Fruit fly (Drosophila melanogaster) whole organism, embryonic: ENCODE data around the gene Ccz1.

Source experiments
- CG10431 ChIP-seq: fragments of 200-800 bp; sonication (Bioruptor generic); optimal IDR thresholded peaks from 3 replicates; lab custom pipeline; 2018; ENCODE audit warnings: missing biosample characterization, mild to moderate bottlenecking, missing genetic modification characterization
- CG11695 ChIP-seq: fragments of 200-800 bp; sonication (Bioruptor generic); IDR thresholded peaks from 3 replicates; pipeline ENCODE4 v1.3.6; 2022; ENCODE audit warnings: missing biosample characterization, missing genetic modification characterization
- CG12071 ChIP-seq: fragments of 200-800 bp; sonication (Bioruptor generic); optimal IDR thresholded peaks from 3 replicates; lab custom pipeline; 2018; ENCODE audit warnings: missing biosample characterization, mild to moderate bottlenecking, missing genetic modification characterization
- CG1233 ChIP-seq: fragments of 200-800 bp; sonication (Bioruptor generic); optimal IDR thresholded peaks from 4 replicates; lab custom pipeline; 2018; ENCODE audit warnings: missing biosample characterization, mild to moderate bottlenecking, missing genetic modification characterization
- CG12659 ChIP-seq: fragments of 200-800 bp; sonication (Bioruptor generic); optimal IDR thresholded peaks from 3 replicates; lab custom pipeline; 2017; ENCODE audit warnings: mild to moderate bottlenecking, missing biosample characterization, missing genetic modification reagents, missing genetic modification characterization
- CG13894 ChIP-seq: fragments of 200-800 bp; sonication (Bioruptor generic); optimal IDR thresholded peaks from 3 replicates; lab custom pipeline; 2018; ENCODE audit warnings: missing biosample characterization, mild to moderate bottlenecking, missing genetic modification characterization, moderate library complexity
- CG15011 ChIP-seq: fragments of 200-800 bp; sonication (Bioruptor generic); optimal IDR thresholded peaks from 3 replicates; lab custom pipeline; 2018; ENCODE audit warnings: missing biosample characterization, mild to moderate bottlenecking, missing genetic modification characterization
- CG15479 ChIP-seq: fragments of 200-800 bp; sonication (Bioruptor generic); optimal IDR thresholded peaks from 3 replicates; lab custom pipeline; 2019; ENCODE audit warnings: missing biosample characterization, mild to moderate bottlenecking, missing genetic modification characterization, moderate library complexity
- CG17802 ChIP-seq: fragments of 200-800 bp; sonication (Bioruptor generic); optimal IDR thresholded peaks from 2 replicates; lab custom pipeline; 2018; ENCODE audit warnings: missing biosample characterization, mild to moderate bottlenecking, missing genetic modification characterization, moderate library complexity
- CG18599 ChIP-seq: fragments of 200-800 bp; sonication (Bioruptor generic); optimal IDR thresholded peaks from 3 replicates; lab custom pipeline; 2017; ENCODE audit warnings: missing biosample characterization, missing genetic modification characterization, mild to moderate bottlenecking, moderate library complexity, missing genetic modification reagents
- CG3065 ChIP-seq: fragments of 200-800 bp; sonication (Bioruptor generic); optimal IDR thresholded peaks from 2 replicates; lab custom pipeline; 2016; ENCODE audit warnings: missing biosample characterization, missing genetic modification characterization
- CG3281 ChIP-seq: fragments of 200-800 bp; sonication (Bioruptor generic); optimal IDR thresholded peaks from 3 replicates; lab custom pipeline; 2017; ENCODE audit warnings: missing biosample characterization, mild to moderate bottlenecking, missing genetic modification characterization
- CG3407 ChIP-seq: fragments of 200-800 bp; sonication (Bioruptor generic); optimal IDR thresholded peaks from 2 replicates; lab custom pipeline; 2018; ENCODE audit warnings: missing biosample characterization, mild to moderate bottlenecking, missing genetic modification characterization
- CG3847 ChIP-seq: fragments of 200-800 bp; sonication (Bioruptor generic); IDR thresholded peaks from 2 replicates; pipeline ENCODE4 v1.3.6; 2022; ENCODE audit warnings: missing biosample characterization, missing genetic modification characterization
- CG6683 ChIP-seq: fragments of 200-800 bp; sonication (Bioruptor generic); optimal IDR thresholded peaks from 2 replicates; lab custom pipeline; 2017; ENCODE audit warnings: missing biosample characterization, mild to moderate bottlenecking, missing genetic modification characterization, missing genetic modification reagents
- CG6854 ChIP-seq: fragments of 200-800 bp; sonication (Bioruptor generic); optimal IDR thresholded peaks from 3 replicates; lab custom pipeline; 2017; ENCODE audit warnings: missing biosample characterization, mild to moderate bottlenecking, missing genetic modification characterization
- CG7556 ChIP-seq: fragments of 200-800 bp; sonication (Bioruptor generic); optimal IDR thresholded peaks from 2 replicates; lab custom pipeline; 2017; ENCODE audit warnings: missing biosample characterization, mild to moderate bottlenecking, missing genetic modification characterization
- CG7839 ChIP-seq: fragments of 200-800 bp; sonication (Bioruptor generic); optimal IDR thresholded peaks from 3 replicates; lab custom pipeline; 2018; ENCODE audit warnings: missing biosample characterization, mild to moderate bottlenecking, missing genetic modification characterization, moderate library complexity
- CG7963 ChIP-seq: fragments of 200-800 bp; sonication (Bioruptor generic); IDR thresholded peaks from 3 replicates; pipeline ENCODE4 v1.3.6; 2022; ENCODE audit warnings: missing biosample characterization, missing genetic modification characterization; ENCODE audit not compliant: partially characterized antibody
- CG7987 ChIP-seq: fragments of 200-800 bp; sonication (Bioruptor generic); optimal IDR thresholded peaks from 2 replicates; lab custom pipeline; 2018; ENCODE audit warnings: missing biosample characterization, mild to moderate bottlenecking, missing genetic modification characterization, moderate library complexity
- CG8290 ChIP-seq, 3 experiments: fragments of 200-800 bp; sonication (Bioruptor generic); optimal IDR thresholded peaks; 2 replicates each; lab custom pipeline; 2016 to 2019; ENCODE audit warnings: missing biosample characterization in 3 of 3, missing genetic modification characterization in 3 of 3, mild to moderate bottlenecking in 2 of 3, moderate library complexity in 1 of 3
- CG8478 ChIP-seq: fragments of >200 bp; optimal IDR thresholded peaks from 2 replicates; lab custom pipeline; 2018
- Ets65A ChIP-seq: fragments of 200-800 bp; sonication (Bioruptor generic); peaks from one replicate; lab custom pipeline; 2016; ENCODE audit warnings: missing biosample characterization, missing genetic modification characterization
- Fer2 ChIP-seq: fragments of 200-800 bp; sonication (Bioruptor generic); optimal IDR thresholded peaks from 2 replicates; lab custom pipeline; 2018; ENCODE audit warnings: missing biosample characterization, mild to moderate bottlenecking, missing genetic modification characterization, moderate library complexity
- Fer3 ChIP-seq: fragments of 200-800 bp; sonication (Bioruptor generic); optimal IDR thresholded peaks from 2 replicates; lab custom pipeline; 2018; ENCODE audit warnings: missing biosample characterization, mild to moderate bottlenecking, missing genetic modification characterization, moderate library complexity
- HHEX ChIP-seq: fragments of 200-800 bp; sonication (Bioruptor generic); optimal IDR thresholded peaks from 3 replicates; lab custom pipeline; 2017; ENCODE audit warnings: missing biosample characterization, mild to moderate bottlenecking, missing genetic modification characterization, missing genetic modification reagents
- Hmr ChIP-seq: fragments of 200-800 bp; sonication (Bioruptor generic); optimal IDR thresholded peaks from 3 replicates; lab custom pipeline; 2017; ENCODE audit warnings: mild to moderate bottlenecking, missing biosample characterization, missing genetic modification reagents, missing genetic modification characterization
- Med ChIP-seq: fragments of 200-800 bp; sonication (Bioruptor generic); peaks from one replicate; lab custom pipeline; 2016; ENCODE audit warnings: missing biosample characterization, missing genetic modification characterization, mild to moderate bottlenecking, inconsistent platforms, moderate library complexity
- Neu2 ChIP-seq: fragments of 200-800 bp; sonication (Bioruptor generic); optimal IDR thresholded peaks from 3 replicates; lab custom pipeline; 2016; ENCODE audit warnings: missing biosample characterization, missing genetic modification characterization, borderline replicate concordance
- NfI ChIP-seq: fragments of 200-800 bp; sonication (Bioruptor generic); optimal IDR thresholded peaks from 3 replicates; lab custom pipeline; 2018; ENCODE audit warnings: missing biosample characterization, mild to moderate bottlenecking, missing genetic modification characterization, moderate library complexity
- Oaz ChIP-seq: fragments of 200-800 bp; sonication (Bioruptor generic); IDR thresholded peaks from 2 replicates; pipeline ENCODE4 v1.3.6; 2022; ENCODE audit warnings: missing biosample characterization, missing genetic modification characterization
- Trl ChIP-seq, 3 experiments: fragments of >200 bp in 2 of 3; fragments of 200-800 bp in 1 of 3; sonication (Bioruptor generic) in 1 of 3; optimal IDR thresholded peaks; 2 replicates in 1 of 3; 3 replicates in 2 of 3; lab custom pipeline; 2016 to 2017; ENCODE audit warnings: missing biosample characterization in 1 of 3, missing genetic modification characterization in 1 of 3
- ara ChIP-seq: fragments of 200-800 bp; sonication (Bioruptor generic); IDR thresholded peaks from 2 replicates; pipeline ENCODE4 v1.3.6; 2022; ENCODE audit warnings: missing biosample characterization, missing genetic modification characterization
- ash1 ChIP-seq: fragments of 200-800 bp; sonication (Bioruptor generic); optimal IDR thresholded peaks from 2 replicates; lab custom pipeline; 2018; ENCODE audit warnings: missing biosample characterization, mild to moderate bottlenecking, missing genetic modification characterization
- caup ChIP-seq: fragments of 200-800 bp; sonication (Bioruptor generic); optimal IDR thresholded peaks from 3 replicates; lab custom pipeline; 2017; ENCODE audit warnings: missing biosample characterization, mild to moderate bottlenecking, missing genetic modification characterization, moderate library complexity; ENCODE audit not compliant: severe bottlenecking
- corto ChIP-seq: fragments of 200-800 bp; sonication (Bioruptor generic); optimal IDR thresholded peaks from 2 replicates; lab custom pipeline; 2016; ENCODE audit warnings: missing biosample characterization, mild to moderate bottlenecking, missing genetic modification characterization, moderate library complexity
- croc ChIP-seq: fragments of 200-800 bp; sonication (Bioruptor generic); conservative IDR thresholded peaks from 3 replicates; pipeline ENCODE4 v1.3.6; 2022; ENCODE audit warnings: missing biosample characterization, missing genetic modification characterization
- dysf ChIP-seq: fragments of 200-800 bp; sonication (Bioruptor generic); IDR thresholded peaks from 3 replicates; pipeline ENCODE4 v1.3.6; 2022; ENCODE audit warnings: missing biosample characterization, missing genetic modification characterization
- en ChIP-seq: fragments of 200-800 bp; sonication (Bioruptor generic); optimal IDR thresholded peaks from 2 replicates; lab custom pipeline; 2016; ENCODE audit warnings: missing biosample characterization, missing genetic modification characterization
- esg ChIP-seq: fragments of 200-800 bp; sonication (Bioruptor generic); conservative IDR thresholded peaks from 2 replicates; pipeline ENCODE4 v1.3.6; 2022; ENCODE audit warnings: missing biosample characterization, missing genetic modification characterization
- ewg ChIP-seq: fragments of 200-800 bp; sonication (Bioruptor generic); optimal IDR thresholded peaks from 3 replicates; lab custom pipeline; 2017; ENCODE audit warnings: mild to moderate bottlenecking, missing biosample characterization, missing genetic modification reagents, missing genetic modification characterization
- fd3F ChIP-seq: fragments of 200-800 bp; sonication (Bioruptor generic); optimal IDR thresholded peaks from 2 replicates; lab custom pipeline; 2018; ENCODE audit warnings: missing biosample characterization, mild to moderate bottlenecking, missing genetic modification characterization, moderate library complexity
- hkb ChIP-seq, 2 experiments: fragments of 200-800 bp in 1 of 2; fragments of >200 bp in 1 of 2; sonication (Bioruptor generic) in 1 of 2; IDR thresholded peaks in 1 of 2; optimal IDR thresholded peaks in 1 of 2; 2 replicates each; pipeline versions ENCODE4 v1.3.6 to Lab custom; 2017 to 2022; ENCODE audit warnings: missing biosample characterization in 1 of 2, missing genetic modification characterization in 1 of 2
- mirr ChIP-seq: fragments of 200-800 bp; sonication (Bioruptor generic); optimal IDR thresholded peaks from 3 replicates; lab custom pipeline; 2018; ENCODE audit warnings: missing biosample characterization, mild to moderate bottlenecking, missing genetic modification characterization
- pum ChIP-seq: fragments of 200-800 bp; sonication (Bioruptor generic); optimal IDR thresholded peaks from 2 replicates; lab custom pipeline; 2016; ENCODE audit warnings: missing biosample characterization, missing genetic modification characterization
- ranshi ChIP-seq: fragments of 200-800 bp; sonication (Bioruptor generic); IDR thresholded peaks from 2 replicates; pipeline ENCODE4 v1.3.6; 2022; ENCODE audit warnings: missing biosample characterization, missing genetic modification characterization
- sqz ChIP-seq: fragments of 200-800 bp; sonication (Bioruptor generic); optimal IDR thresholded peaks from 3 replicates; lab custom pipeline; 2018; ENCODE audit warnings: missing biosample characterization, mild to moderate bottlenecking, missing genetic modification characterization
- unpg ChIP-seq: fragments of 200-800 bp; sonication (Bioruptor generic); optimal IDR thresholded peaks from 3 replicates; lab custom pipeline; 2018; ENCODE audit warnings: missing biosample characterization, mild to moderate bottlenecking, missing genetic modification characterization, moderate library complexity

The Ccz1 gene

dm6 chr3L:3932742-3933289 lies 33.9 kb upstream of the Ccz1 start (continued):
- TF ChIP-seq CG7839 (tag; lab: Kevin White, UChicago) (peak; percentile 22), CG3407 (GFP tag; lab: Kevin White, UChicago) (no peak), CG1233 (GFP tag; lab: Kevin White, UChicago) (peak; percentile 21), CG10431 (no peak), ash1 (GFP tag; lab: Kevin White, UChicago) (peak; percentile 24), unpg (GFP tag; lab: Kevin White, UChicago) (peak; percentile 37), esg (no peak), CG8478 (lab: Kevin White, UChicago) (no peak), CG11695 (GFP tag; lab: Robert Waterston, UW) (no peak), Ets65A (peak; percentile 53), CG12071 (GFP tag; lab: Kevin White, UChicago) (peak; percentile 55), corto (GFP tag; lab: Kevin White, UChicago) (no peak), CG6683 (GFP tag; lab: Kevin White, UChicago) (peak; percentile 3), CG3847 (GFP tag; lab: Robert Waterston, UW) (no peak), CG7987 (GFP tag; lab: Kevin White, UChicago) (peak; percentile 13), CG12659 (GFP tag; lab: Kevin White, UChicago) (peak; percentile 32), CG3281 (GFP tag; lab: Kevin White, UChicago) (peak; percentile 75), caup (peak; percentile 77), CG6854 (GFP tag; lab: Kevin White, UChicago) (peak; percentile 41), dysf (peak; percentile 28; the same call in 1 of the 3 replicates), pum (GFP tag; lab: Kevin White, UChicago) (no peak), Trl (optimal IDR thresholded peaks at IDR 0.05; lab: Kevin White, UChicago) (no peak), Trl (GFP tag; optimal IDR thresholded peaks at IDR 0.05; lab: Kevin White, UChicago) (no peak), mirr (GFP tag; lab: Kevin White, UChicago) (peak; percentile 27), croc (no peak), ewg (GFP tag; lab: Kevin White, UChicago) (no peak), Med (GFP tag; lab: Kevin White, UChicago) (peak; percentile 84), CG8290 (GFP tag; optimal IDR thresholded peaks at IDR 0.05; lab: Kevin White, UChicago) (no peak), CG8290 (tag; optimal IDR thresholded peaks at IDR 0.05; lab: Kevin White, UChicago) (peak in 1 of 2 experiments; percentile 81), Fer3 (tag; lab: Kevin White, UChicago) (peak; percentile 71), NfI (GFP tag; lab: Kevin White, UChicago) (peak; percentile 22), Neu2 (GFP tag; lab: Kevin White, UChicago) (no peak), Hmr (GFP tag; lab: Kevin White, UChicago) (peak; percentile 72), sqz (GFP tag; lab: Kevin White, UChicago) (no peak), CG7963 (no peak), Fer2 (tag; lab: Kevin White, UChicago) (peak; percentile 9), CG7556 (GFP tag; lab: Kevin White, UChicago) (peak; percentile 38), fd3F (GFP tag; lab: Kevin White, UChicago) (peak; percentile 51), en (no peak), ara (GFP tag; lab: Robert Waterston, UW) (no peak), Oaz (no peak), CG18599 (peak; percentile 77), CG3065 (GFP tag; lab: Kevin White, UChicago) (no peak), CG15011 (peak; percentile 25), hkb (optimal IDR thresholded peaks at IDR 0.05; lab: Kevin White, UChicago) (no peak), hkb (GFP tag; IDR thresholded peaks at IDR 0.05; lab: Robert Waterston, UW) (no peak), CG15479 (GFP tag; lab: Kevin White, UChicago) (no peak), ranshi (0 out of 2 replicates have a peak, but pooled peaks have one; percentile 9), HHEX (GFP tag; lab: Kevin White, UChicago) (peak; percentile 29), CG17802 (tag; lab: Kevin White, UChicago) (no peak), CG13894 (tag; lab: Kevin White, UChicago) (no peak)
